Worm (Caenorhabditis elegans) whole organism, L1 larva: ENCODE data around the gene sir-2.3.
A peak's percentile ranks its signal among the peaks of the same experiment; 100 is the strongest.

Experiments used
- C04F5.9 ChIP-seq: sonication (generic microtip); optimal IDR thresholded peaks from 2 replicates; lab custom pipeline; 2016; ENCODE audit warnings: missing genetic modification characterization, missing compliant biosample characterization
- alr-1 ChIP-seq: fragments of 200-800 bp; sonication (Bioruptor generic); optimal IDR thresholded peaks from 2 replicates; lab custom pipeline; 2018; ENCODE audit warnings: borderline replicate concordance, mild to moderate bottlenecking, missing genetic modification characterization, missing compliant biosample characterization
- blmp-1 ChIP-seq: fragments of 150-350 bp; optimal IDR thresholded peaks from 2 replicates; lab custom pipeline; 2014; ENCODE audit warnings: missing biosample characterization, missing genetic modification characterization
- dpl-1 ChIP-seq, 3 experiments: fragments of 150-350 bp in 2 of 3; sonication (generic microtip) in 1 of 3; optimal IDR thresholded peaks; 2 replicates each; lab custom pipeline; 2014 to 2017; ENCODE audit warnings: missing biosample characterization in 3 of 3, missing genetic modification characterization in 3 of 3, missing genetic modification reagents in 3 of 3
- elt-2 ChIP-seq: sonication (generic microtip); optimal IDR thresholded peaks from 2 replicates; lab custom pipeline; 2016; ENCODE audit warnings: missing genetic modification characterization, mild to moderate bottlenecking, inconsistent platforms, missing compliant biosample characterization, missing genetic modification reagents
- fkh-10 ChIP-seq: sonication (generic microtip); optimal IDR thresholded peaks from 2 replicates; lab custom pipeline; 2017; ENCODE audit warnings: missing biosample characterization, missing genetic modification reagents, missing genetic modification characterization
- lsy-2 ChIP-seq, 2 experiments: fragments of 150-350 bp; optimal IDR thresholded peaks; 2 replicates each; lab custom pipeline; 2014; ENCODE audit warnings: missing biosample characterization in 2 of 2, missing genetic modification characterization in 2 of 2
- mep-1 ChIP-seq: fragments of 150-350 bp; optimal IDR thresholded peaks from 2 replicates; lab custom pipeline; 2014; ENCODE audit warnings: missing biosample characterization, missing genetic modification characterization
- snpc-4 ChIP-seq: fragments of 150-350 bp; optimal IDR thresholded peaks from 2 replicates; lab custom pipeline; 2014; ENCODE audit warnings: missing biosample characterization, missing genetic modification characterization
- sptf-1 ChIP-seq: fragments of 150-350 bp; optimal IDR thresholded peaks from 2 replicates; lab custom pipeline; 2014; ENCODE audit warnings: missing biosample characterization, missing genetic modification characterization
- unc-62 ChIP-seq: fragments of 150-350 bp; optimal IDR thresholded peaks from 2 replicates; lab custom pipeline; 2014; ENCODE audit warnings: missing biosample characterization, missing genetic modification reagents, missing genetic modification characterization

ce11 chrX:13311641-13312423 lies 19.7 kb upstream of the sir-2.3 start, which contains the start of gene F46G10.1:
- no peak for TF ChIP-seq dpl-1 (GFP tag; optimal IDR thresholded peaks at IDR 0.05; lab: Kevin White, UChicago)
- TF ChIP-seq unc-62 (GFP tag; lab: Kevin White, UChicago), result no peak
- TF ChIP-seq C04F5.9, result no peak
- TF ChIP-seq elt-2 (tag; lab: Kevin White, UChicago), result peak; percentile 55
- TF ChIP-seq mep-1, result no peak
- TF ChIP-seq lsy-2 (tag; optimal IDR thresholded peaks at IDR 0.05; lab: Kevin White, UChicago), result no peak
- no peak for TF ChIP-seq blmp-1 (tag; lab: Kevin White, UChicago)
- no peak for TF ChIP-seq fkh-10 (GFP tag; lab: Kevin White, UChicago)
- TF ChIP-seq sptf-1, result no peak
- no peak for TF ChIP-seq alr-1
- TF ChIP-seq snpc-4 (tag; lab: Kevin White, UChicago), result no peak
